Worm (Caenorhabditis elegans) whole organism, midembryonic: ENCODE measurements around the gene vha-9.

Source experiments
- flt-1 ChIP-seq: fragments of 200-800 bp; sonication (Bioruptor generic); IDR thresholded peaks from 2 replicates; pipeline ENCODE4 v1.3.6; 2022; ENCODE audit warnings: missing genetic modification characterization, missing compliant biosample characterization
- klf-2 ChIP-seq: fragments of 200-800 bp; sonication (Bioruptor generic); conservative IDR thresholded peaks from 2 replicates; pipeline ENCODE4 v1.3.6; 2022; ENCODE audit warnings: missing genetic modification reagents, missing genetic modification characterization, missing compliant biosample characterization
- ref-1 ChIP-seq: fragments of 200-800 bp; sonication (Bioruptor generic); conservative IDR thresholded peaks from 2 replicates; pipeline ENCODE4 v1.3.6; 2022; ENCODE audit warnings: missing genetic modification reagents, missing genetic modification characterization, missing compliant biosample characterization
- tab-1 ChIP-seq: fragments of 200-800 bp; sonication (Bioruptor generic); IDR thresholded peaks from 2 replicates; pipeline ENCODE4 v1.3.6; 2022; ENCODE audit warnings: missing genetic modification characterization, missing compliant biosample characterization
- ztf-23 ChIP-seq: fragments of 200-800 bp; sonication (Bioruptor generic); IDR thresholded peaks from 2 replicates; pipeline ENCODE4 v1.3.6; 2022; ENCODE audit warnings: missing genetic modification reagents, missing genetic modification characterization, missing compliant biosample characterization

ce11 chrII:10321410-10321809 lies 17.9 kb upstream of the vha-9 start, which contains the start of gene idpp-4:
- TF ChIP-seq klf-2, result no peak
- no peak for TF ChIP-seq ref-1 (GFP tag; lab: Robert Waterston, UW)
- no peak for TF ChIP-seq flt-1 (GFP tag; lab: Robert Waterston, UW)
- no peak for TF ChIP-seq ztf-23 (GFP tag; lab: Robert Waterston, UW)
- TF ChIP-seq tab-1 (GFP tag; lab: Robert Waterston, UW), result no peak
